Worm (Caenorhabditis elegans) whole organism, L4/young adult: ENCODE data around the gene str-90.

ENCODE experiments used
- W03F9.2 ChIP-seq: fragments of 150-350 bp; optimal IDR thresholded peaks from 2 replicates; lab custom pipeline; 2014; ENCODE audit warnings: missing biosample characterization, missing genetic modification characterization
- dao-5 ChIP-seq: sonication (generic microtip); optimal IDR thresholded peaks from 2 replicates; lab custom pipeline; 2016; ENCODE audit warnings: missing genotype, missing genetic modification characterization, moderate library complexity, missing compliant biosample characterization
- him-1 ChIP-seq: sonication (generic microtip); optimal IDR thresholded peaks from 2 replicates; lab custom pipeline; 2016; ENCODE audit warnings: missing genotype, missing genetic modification reagents, missing genetic modification characterization, missing compliant biosample characterization

DNA sequence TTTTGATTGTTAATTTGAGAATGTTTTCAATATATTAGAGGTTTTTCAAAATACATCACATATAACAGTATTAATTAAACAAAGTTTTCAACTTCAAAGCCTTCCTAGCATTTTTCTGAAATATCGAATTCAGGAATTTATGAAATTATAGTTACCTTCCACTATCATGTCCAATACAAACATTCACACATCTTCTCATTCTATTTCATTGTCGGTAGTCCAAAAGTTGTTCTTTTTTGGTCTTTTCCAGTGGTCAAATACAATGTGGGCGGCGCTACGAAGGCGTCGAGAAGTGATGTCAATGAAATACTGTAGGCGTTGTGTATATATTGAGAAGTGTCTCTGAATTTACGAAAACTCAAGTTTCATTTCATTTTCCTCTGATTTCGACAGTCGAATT, 27.3 kb upstream of the str-90 start, which contains the start of gene catp-3:
- TF ChIP-seq him-1 (tag; lab: Kevin White, UChicago): no peak
- TF ChIP-seq W03F9.2 (tag; lab: Kevin White, UChicago): no peak
- no peak for TF ChIP-seq dao-5 (tag; lab: Kevin White, UChicago)
